Fruit fly (Drosophila melanogaster) whole organism, embryonic: ENCODE measurements around the gene mRpL15.

Source experiments
- Aef1 ChIP-seq: fragments of 200-800 bp; sonication (Bioruptor generic); IDR thresholded peaks from 3 replicates; pipeline ENCODE4 v1.3.6; 2022; ENCODE audit warnings: missing biosample characterization, missing genetic modification characterization
- Asciz ChIP-seq: fragments of 200-800 bp; sonication (Bioruptor generic); optimal IDR thresholded peaks from 2 replicates; lab custom pipeline; 2017; ENCODE audit warnings: missing biosample characterization, mild to moderate bottlenecking, missing genetic modification characterization, missing genetic modification reagents
- Bdp1 ChIP-seq: fragments of 200-800 bp; sonication (Bioruptor generic); optimal IDR thresholded peaks from 3 replicates; lab custom pipeline; 2016; ENCODE audit warnings: missing biosample characterization, missing genetic modification characterization
- Bgb ChIP-seq: fragments of 200-800 bp; sonication (Bioruptor generic); IDR thresholded peaks from 2 replicates; pipeline ENCODE4 v1.3.6; 2022; ENCODE audit warnings: missing biosample characterization, missing genetic modification characterization; ENCODE audit not compliant: partially characterized antibody
- CG10147 ChIP-seq: fragments of 200-800 bp; sonication (Bioruptor generic); optimal IDR thresholded peaks from 2 replicates; lab custom pipeline; 2019; ENCODE audit warnings: missing biosample characterization, mild to moderate bottlenecking, missing genetic modification characterization, moderate library complexity
- CG10462 ChIP-seq: fragments of 200-800 bp; sonication (Bioruptor generic); optimal IDR thresholded peaks from 2 replicates; lab custom pipeline; 2016; ENCODE audit warnings: missing biosample characterization, missing genetic modification characterization
- CG10543 ChIP-seq: fragments of 200-800 bp; sonication (Bioruptor generic); optimal IDR thresholded peaks from 3 replicates; lab custom pipeline; 2017; ENCODE audit warnings: missing biosample characterization, mild to moderate bottlenecking, missing genetic modification characterization, moderate library complexity
- CG11696 ChIP-seq: fragments of 200-800 bp; sonication (Bioruptor generic); IDR thresholded peaks from 2 replicates; pipeline ENCODE4 v1.3.6; 2022; ENCODE audit warnings: missing biosample characterization, missing genetic modification characterization
- CG17568 ChIP-seq: fragments of 200-800 bp; sonication (Bioruptor generic); optimal IDR thresholded peaks from 2 replicates; lab custom pipeline; 2018; ENCODE audit warnings: missing biosample characterization, mild to moderate bottlenecking, missing genetic modification characterization, moderate library complexity
- CG18764 ChIP-seq: fragments of 200-800 bp; sonication (Bioruptor generic); optimal IDR thresholded peaks from 3 replicates; lab custom pipeline; 2016; ENCODE audit warnings: missing biosample characterization, missing genetic modification characterization
- CG3407 ChIP-seq: fragments of 200-800 bp; sonication (Bioruptor generic); optimal IDR thresholded peaks from 2 replicates; lab custom pipeline; 2018; ENCODE audit warnings: missing biosample characterization, mild to moderate bottlenecking, missing genetic modification characterization
- CG34422 ChIP-seq: fragments of 200-800 bp; sonication (Bioruptor generic); IDR thresholded peaks from 3 replicates; pipeline ENCODE4 v1.3.6; 2022; ENCODE audit warnings: missing biosample characterization, missing genetic modification characterization
- CG4854 ChIP-seq: fragments of 200-800 bp; sonication (Bioruptor generic); optimal IDR thresholded peaks from 2 replicates; lab custom pipeline; 2016; ENCODE audit warnings: missing biosample characterization, missing genetic modification characterization, inconsistent platforms
- CG5953 ChIP-seq: fragments of 200-800 bp; sonication (Bioruptor generic); IDR thresholded peaks from 2 replicates; pipeline ENCODE4 v1.3.6; 2022; ENCODE audit warnings: missing biosample characterization, missing genetic modification characterization
- CG6175 ChIP-seq: fragments of 200-800 bp; sonication (Bioruptor generic); IDR thresholded peaks from 3 replicates; pipeline ENCODE4 v1.3.6; 2022; ENCODE audit warnings: missing biosample characterization, missing genetic modification characterization
- CG6854 ChIP-seq: fragments of 200-800 bp; sonication (Bioruptor generic); optimal IDR thresholded peaks from 3 replicates; lab custom pipeline; 2017; ENCODE audit warnings: missing biosample characterization, mild to moderate bottlenecking, missing genetic modification characterization
- CG7745 ChIP-seq: fragments of 200-800 bp; sonication (Bioruptor generic); optimal IDR thresholded peaks from 2 replicates; lab custom pipeline; 2018; ENCODE audit warnings: missing biosample characterization, mild to moderate bottlenecking, missing genetic modification characterization, moderate library complexity
- CG7839 ChIP-seq: fragments of 200-800 bp; sonication (Bioruptor generic); optimal IDR thresholded peaks from 3 replicates; lab custom pipeline; 2018; ENCODE audit warnings: missing biosample characterization, mild to moderate bottlenecking, missing genetic modification characterization, moderate library complexity
- CG7928 ChIP-seq: fragments of 200-800 bp; sonication (Bioruptor generic); optimal IDR thresholded peaks from 2 replicates; lab custom pipeline; 2017; ENCODE audit warnings: missing biosample characterization, mild to moderate bottlenecking, missing genetic modification characterization
- CG8359 ChIP-seq: fragments of 200-800 bp; sonication (Bioruptor generic); optimal IDR thresholded peaks from 2 replicates; lab custom pipeline; 2017; ENCODE audit warnings: missing biosample characterization, mild to moderate bottlenecking, missing genetic modification characterization, borderline replicate concordance
- CG9727 ChIP-seq: fragments of 200-800 bp; sonication (Bioruptor generic); optimal IDR thresholded peaks from 3 replicates; lab custom pipeline; 2017; ENCODE audit warnings: missing biosample characterization, mild to moderate bottlenecking, missing genetic modification characterization
- Ets65A ChIP-seq: fragments of 200-800 bp; sonication (Bioruptor generic); peaks from one replicate; lab custom pipeline; 2016; ENCODE audit warnings: missing biosample characterization, missing genetic modification characterization
- H15 ChIP-seq: fragments of 200-800 bp; sonication (Bioruptor generic); IDR thresholded peaks from 3 replicates; pipeline ENCODE4 v1.3.6; 2022; ENCODE audit warnings: missing biosample characterization, missing genetic modification characterization
- Hsf ChIP-seq: fragments of 200-800 bp; sonication (Bioruptor generic); optimal IDR thresholded peaks from 3 replicates; lab custom pipeline; 2016; ENCODE audit warnings: missing biosample characterization, missing genetic modification characterization
- Lim3 ChIP-seq: fragments of 200-800 bp; sonication (Bioruptor generic); IDR thresholded peaks from 2 replicates; pipeline ENCODE4 v1.3.6; 2022; ENCODE audit warnings: missing biosample characterization, missing genetic modification characterization
- Mes4 ChIP-seq: fragments of 200-800 bp; sonication (Bioruptor generic); optimal IDR thresholded peaks from 2 replicates; lab custom pipeline; 2016; ENCODE audit warnings: missing biosample characterization, missing genetic modification characterization
- NFAT ChIP-seq: fragments of 200-800 bp; sonication (Bioruptor generic); IDR thresholded peaks from 2 replicates; pipeline ENCODE4 v1.3.6; 2022; ENCODE audit warnings: missing biosample characterization, missing genetic modification characterization
- Optix ChIP-seq: fragments of 200-800 bp; sonication (Bioruptor generic); IDR thresholded peaks from 3 replicates; pipeline ENCODE4 v1.3.6; 2022; ENCODE audit warnings: missing biosample characterization, missing genetic modification characterization
- Pdp1 ChIP-seq, 2 experiments: fragments of 200-800 bp; sonication (Bioruptor generic); optimal IDR thresholded peaks; 3 replicates each; lab custom pipeline; 2016; ENCODE audit warnings: missing biosample characterization in 2 of 2, missing genetic modification characterization in 2 of 2, mild to moderate bottlenecking in 1 of 2, moderate library complexity in 1 of 2
- Ptx1 ChIP-seq: fragments of 200-800 bp; sonication (Bioruptor generic); IDR thresholded peaks from 2 replicates; pipeline ENCODE4 v1.3.6; 2022; ENCODE audit warnings: missing biosample characterization, missing genetic modification characterization
- ab ChIP-seq: fragments of 200-800 bp; sonication (Bioruptor generic); optimal IDR thresholded peaks from 2 replicates; lab custom pipeline; 2016; ENCODE audit warnings: missing biosample characterization, missing genetic modification characterization
- bcd ChIP-seq: fragments of 200-800 bp; sonication (Bioruptor generic); optimal IDR thresholded peaks from 2 replicates; lab custom pipeline; 2017; ENCODE audit warnings: missing biosample characterization, mild to moderate bottlenecking, missing genetic modification characterization
- ci ChIP-seq: fragments of 200-800 bp; sonication (Bioruptor generic); IDR thresholded peaks from 3 replicates; pipeline ENCODE4 v1.3.6; 2022; ENCODE audit warnings: missing biosample characterization, missing genetic modification characterization
- dati ChIP-seq: fragments of 200-800 bp; sonication (Bioruptor generic); IDR thresholded peaks from 2 replicates; pipeline ENCODE4 v1.3.6; 2022; ENCODE audit warnings: missing biosample characterization, missing genetic modification characterization
- eve ChIP-seq, 2 experiments: fragments of >200 bp; optimal IDR thresholded peaks; 2 replicates each; lab custom pipeline; 2017; ENCODE audit warnings: missing biosample characterization in 2 of 2, missing genetic modification characterization in 2 of 2
- fd3F ChIP-seq: fragments of 200-800 bp; sonication (Bioruptor generic); optimal IDR thresholded peaks from 2 replicates; lab custom pipeline; 2018; ENCODE audit warnings: missing biosample characterization, mild to moderate bottlenecking, missing genetic modification characterization, moderate library complexity
- fd64A ChIP-seq: fragments of 200-800 bp; sonication (Bioruptor generic); optimal IDR thresholded peaks from 3 replicates; lab custom pipeline; 2018; ENCODE audit warnings: missing biosample characterization, mild to moderate bottlenecking, missing genetic modification characterization
- fru ChIP-seq: fragments of >200 bp; optimal IDR thresholded peaks from 2 replicates; lab custom pipeline; 2017
- ftz-f1 ChIP-seq: fragments of 200-800 bp; sonication (Bioruptor generic); optimal IDR thresholded peaks from 2 replicates; lab custom pipeline; 2016; ENCODE audit warnings: missing biosample characterization, missing genetic modification characterization
- jing ChIP-seq: fragments of 200-800 bp; sonication (Bioruptor generic); optimal IDR thresholded peaks from 2 replicates; lab custom pipeline; 2018; ENCODE audit warnings: missing biosample characterization, mild to moderate bottlenecking, missing genetic modification characterization
- klu ChIP-seq: fragments of 200-800 bp; sonication (Bioruptor generic); IDR thresholded peaks from 2 replicates; pipeline ENCODE4 v1.3.6; 2022; ENCODE audit warnings: missing biosample characterization, missing genetic modification characterization
- luna ChIP-seq: fragments of 200-800 bp; sonication (Bioruptor generic); optimal IDR thresholded peaks from 2 replicates; lab custom pipeline; 2016; ENCODE audit warnings: missing biosample characterization, missing genetic modification characterization
- odd ChIP-seq: fragments of 200-800 bp; sonication (Bioruptor generic); optimal IDR thresholded peaks from 2 replicates; lab custom pipeline; 2017; ENCODE audit warnings: missing biosample characterization, mild to moderate bottlenecking, missing genetic modification characterization
- pita ChIP-seq: fragments of 200-800 bp; sonication (Bioruptor generic); optimal IDR thresholded peaks from 2 replicates; lab custom pipeline; 2017; ENCODE audit warnings: missing biosample characterization, mild to moderate bottlenecking, missing genetic modification characterization
- sc ChIP-seq, 3 experiments: fragments of >200 bp in 2 of 3; fragments of 200-800 bp in 1 of 3; sonication (Bioruptor generic) in 1 of 3; optimal IDR thresholded peaks; 2 replicates in 2 of 3; 3 replicates in 1 of 3; lab custom pipeline; 2017; ENCODE audit warnings: mild to moderate bottlenecking in 1 of 3, missing biosample characterization in 1 of 3, missing genetic modification characterization in 1 of 3, missing genetic modification reagents in 1 of 3
- shn ChIP-seq: fragments of 200-800 bp; sonication (Bioruptor generic); optimal IDR thresholded peaks from 3 replicates; lab custom pipeline; 2016; ENCODE audit warnings: missing biosample characterization, missing genetic modification characterization
- tio ChIP-seq: fragments of 200-800 bp; sonication (Bioruptor generic); optimal IDR thresholded peaks from 2 replicates; lab custom pipeline; 2017; ENCODE audit warnings: missing biosample characterization, missing genetic modification characterization, inconsistent platforms
- tup ChIP-seq: fragments of 200-800 bp; sonication (Bioruptor generic); optimal IDR thresholded peaks from 2 replicates; lab custom pipeline; 2016; ENCODE audit warnings: missing biosample characterization, mild to moderate bottlenecking, missing genetic modification characterization, moderate library complexity
- z ChIP-seq: fragments of 200-800 bp; sonication (Bioruptor generic); IDR thresholded peaks from 3 replicates; pipeline ENCODE4 v1.3.6; 2022; ENCODE audit warnings: missing biosample characterization, missing genetic modification characterization

Gene mRpL15

DNA sequence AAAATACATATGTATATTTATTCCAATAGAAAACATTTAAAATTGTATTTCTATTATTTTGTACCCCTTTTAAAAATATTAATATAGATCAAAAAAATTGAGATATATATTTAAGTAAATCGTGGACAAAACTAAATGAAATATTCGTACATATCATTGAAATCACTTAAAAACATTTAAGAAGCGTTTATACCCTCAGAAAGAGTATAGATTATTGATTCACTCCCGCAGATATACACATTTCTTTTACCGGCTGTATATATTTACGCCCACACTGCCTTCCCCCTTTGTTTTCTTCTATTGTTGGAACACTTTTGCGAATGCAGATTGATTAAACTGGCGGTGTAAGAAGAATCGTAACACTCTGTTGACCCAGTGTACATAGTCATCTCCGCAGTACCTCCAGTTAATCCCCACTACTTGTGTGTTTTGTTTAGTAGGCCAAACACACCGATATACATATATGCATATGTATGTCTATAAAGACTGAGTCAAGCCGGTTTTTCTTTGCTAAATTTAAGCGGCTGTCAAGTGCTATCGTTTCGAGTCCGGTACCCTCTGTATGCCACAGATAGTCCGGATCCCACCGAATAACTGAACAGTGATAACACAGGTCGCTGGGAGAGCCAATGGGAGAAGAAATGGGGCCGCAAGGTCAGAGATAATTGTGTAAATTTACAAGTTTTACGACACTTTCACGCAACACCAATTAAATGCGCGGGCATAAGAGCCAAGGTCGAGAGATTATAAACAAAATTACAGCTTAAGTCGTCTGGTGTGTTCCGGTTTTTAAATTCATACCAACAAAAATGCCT, 35.7 kb upstream of the mRpL15 start (continued):
- TF ChIP-seq Bgb (GFP tag; lab: Robert Waterston, UW) (no peak), klu (GFP tag; lab: Robert Waterston, UW) (no peak), ab (GFP tag; lab: Kevin White, UChicago) (no peak), CG5953 (peak; percentile 47; the same call in 1 of the 2 replicates), CG17568 (GFP tag; lab: Kevin White, UChicago) (peak; percentile 69), Aef1 (GFP tag; lab: Robert Waterston, UW) (no peak), fd3F (GFP tag; lab: Kevin White, UChicago) (no peak), CG10462 (peak; percentile 41), CG6175 (no peak), bcd (GFP tag; lab: Kevin White, UChicago) (peak; percentile 41), CG10543 (peak; percentile 43), fd64A (GFP tag; lab: Kevin White, UChicago) (peak; percentile 75), sc (optimal IDR thresholded peaks at IDR 0.05; lab: Kevin White, UChicago) (no peak), sc (GFP tag; optimal IDR thresholded peaks at IDR 0.05; lab: Kevin White, UChicago) (peak; percentile 78), CG4854 (GFP tag; lab: Kevin White, UChicago) (peak; percentile 48), NFAT (GFP tag; lab: Robert Waterston, UW) (no peak), Lim3 (GFP tag; lab: Robert Waterston, UW) (no peak), pita (GFP tag; lab: Kevin White, UChicago) (no peak), Ptx1 (peak; percentile 35; the same call in 1 of the 2 replicates), odd (GFP tag; lab: Kevin White, UChicago) (no peak), CG11696 (GFP tag; lab: Robert Waterston, UW) (0 out of 2 replicates have a peak, but pooled peaks have one; percentile 56), Pdp1 (GFP tag; optimal IDR thresholded peaks at IDR 0.05; lab: Kevin White, UChicago) (peak; percentile 20 to 61), CG7745 (tag; lab: Kevin White, UChicago) (peak; percentile 20), eve (GFP tag; optimal IDR thresholded peaks at IDR 0.05; lab: Kevin White, UChicago) (peak in 1 of 2 experiments; percentile 64), CG7839 (tag; lab: Kevin White, UChicago) (peak; percentile 14), Ets65A (GFP tag; lab: Kevin White, UChicago) (peak; percentile 47), CG18764 (GFP tag; lab: Kevin White, UChicago) (peak; percentile 46), ci (GFP tag; lab: Robert Waterston, UW) (peak; percentile 86), z (GFP tag; lab: Robert Waterston, UW) (no peak), tup (GFP tag; lab: Kevin White, UChicago) (peak; percentile 49), CG34422 (GFP tag; lab: Robert Waterston, UW) (peak; percentile 40; the same call in 1 of the 3 replicates), CG7928 (no peak), Bdp1 (GFP tag; lab: Kevin White, UChicago) (peak; percentile 47), Mes4 (peak; percentile 68), jing (GFP tag; lab: Kevin White, UChicago) (no peak), Optix (GFP tag; lab: Robert Waterston, UW) (no peak), dati (no peak), Hsf (peak; percentile 49), H15 (GFP tag; lab: Robert Waterston, UW) (no peak), CG9727 (GFP tag; lab: Kevin White, UChicago) (peak; percentile 62), tio (peak; percentile 17), CG10147 (GFP tag; lab: Kevin White, UChicago) (no peak), ftz-f1 (GFP tag; lab: Kevin White, UChicago) (peak; percentile 64), luna (GFP tag; lab: Kevin White, UChicago) (peak; percentile 5), shn (GFP tag; lab: Kevin White, UChicago) (peak; percentile 40), CG8359 (GFP tag; lab: Kevin White, UChicago) (peak; percentile 39), Asciz (GFP tag; lab: Kevin White, UChicago) (peak; percentile 79), CG6854 (peak; percentile 55), fru (no peak), CG3407 (peak; percentile 77)
